Fruit fly (Drosophila melanogaster) whole organism, pupa: Measurements from ENCODE around the gene CG31638.

Experiments
- CG10348 ChIP-seq: fragments of 200-800 bp; sonication (Bioruptor generic); IDR thresholded peaks from 2 replicates; pipeline ENCODE4 v1.3.6; 2022; ENCODE audit warnings: missing biosample characterization, missing genetic modification characterization
- CG12605 ChIP-seq: fragments of 200-800 bp; sonication (Bioruptor generic); IDR thresholded peaks from 2 replicates; pipeline ENCODE4 v1.3.6; 2022; ENCODE audit warnings: missing biosample characterization, missing genetic modification characterization
- CG13204 ChIP-seq: fragments of 200-800 bp; sonication (Bioruptor generic); optimal IDR thresholded peaks from 2 replicates; lab custom pipeline; 2018; ENCODE audit warnings: missing biosample characterization, mild to moderate bottlenecking, missing genetic modification characterization, moderate library complexity
- CG14655 ChIP-seq: fragments of 200-800 bp; sonication (Bioruptor generic); optimal IDR thresholded peaks from 3 replicates; lab custom pipeline; 2017; ENCODE audit warnings: mild to moderate bottlenecking, missing biosample characterization, missing genetic modification reagents, missing genetic modification characterization
- CG15710 ChIP-seq: fragments of 200-800 bp; sonication (Bioruptor generic); optimal IDR thresholded peaks from 2 replicates; lab custom pipeline; 2018; ENCODE audit warnings: missing biosample characterization, mild to moderate bottlenecking, missing genetic modification characterization, moderate library complexity
- CG17806 ChIP-seq: fragments of 200-800 bp; sonication (Bioruptor generic); optimal IDR thresholded peaks from 2 replicates; lab custom pipeline; 2018; ENCODE audit warnings: missing biosample characterization, mild to moderate bottlenecking, missing genetic modification characterization, moderate library complexity
- CG32121 ChIP-seq: fragments of 200-800 bp; sonication (Bioruptor generic); IDR thresholded peaks from 2 replicates; pipeline ENCODE4 v1.3.6; 2022; ENCODE audit warnings: missing biosample characterization, missing genetic modification characterization
- CG34367 ChIP-seq: fragments of 200-800 bp; sonication (Bioruptor generic); optimal IDR thresholded peaks from 2 replicates; lab custom pipeline; 2018; ENCODE audit warnings: missing biosample characterization, mild to moderate bottlenecking, missing genetic modification characterization
- CG4496 ChIP-seq: fragments of 200-800 bp; sonication (Bioruptor generic); IDR thresholded peaks from 3 replicates; pipeline ENCODE4 v1.3.6; 2022; ENCODE audit warnings: missing biosample characterization, missing genetic modification characterization
- CG8159 ChIP-seq: fragments of 200-800 bp; sonication (Bioruptor generic); optimal IDR thresholded peaks from 3 replicates; lab custom pipeline; 2018; ENCODE audit warnings: missing biosample characterization, mild to moderate bottlenecking, missing genetic modification characterization, moderate library complexity
- CG8301 ChIP-seq: fragments of 200-800 bp; sonication (Bioruptor generic); optimal IDR thresholded peaks from 2 replicates; lab custom pipeline; 2018; ENCODE audit warnings: missing biosample characterization, mild to moderate bottlenecking, missing genetic modification characterization
- CG9948 ChIP-seq: fragments of 200-800 bp; sonication (Bioruptor generic); optimal IDR thresholded peaks from 2 replicates; lab custom pipeline; 2018; ENCODE audit warnings: missing biosample characterization, mild to moderate bottlenecking, missing genetic modification characterization, moderate library complexity
- D1 ChIP-seq: fragments of 200-800 bp; sonication (Bioruptor generic); optimal IDR thresholded peaks from 2 replicates; lab custom pipeline; 2018; ENCODE audit warnings: missing biosample characterization, mild to moderate bottlenecking, missing genetic modification characterization, moderate library complexity
- EcR ChIP-seq: fragments of 200-800 bp; sonication (Bioruptor generic); optimal IDR thresholded peaks from 3 replicates; lab custom pipeline; 2019; ENCODE audit warnings: missing biosample characterization, missing genetic modification characterization, mild to moderate bottlenecking, moderate library complexity, missing genetic modification reagents
- Ets98B ChIP-seq: fragments of 200-800 bp; sonication (Bioruptor generic); IDR thresholded peaks from 2 replicates; pipeline ENCODE4 v1.3.6; 2022; ENCODE audit warnings: missing biosample characterization, missing genetic modification characterization
- Pif1A ChIP-seq: fragments of 200-800 bp; sonication (Bioruptor generic); optimal IDR thresholded peaks from 3 replicates; lab custom pipeline; 2016; ENCODE audit warnings: missing biosample characterization, missing genetic modification characterization
- Pif1B ChIP-seq: fragments of 200-800 bp; sonication (Bioruptor generic); optimal IDR thresholded peaks from 3 replicates; lab custom pipeline; 2016; ENCODE audit warnings: missing biosample characterization, missing genetic modification characterization
- Snoo ChIP-seq: fragments of 200-800 bp; sonication (Bioruptor generic); optimal IDR thresholded peaks from 3 replicates; lab custom pipeline; 2017; ENCODE audit warnings: missing biosample characterization, mild to moderate bottlenecking, missing genetic modification characterization, inconsistent platforms
- fd96Ca ChIP-seq: fragments of 200-800 bp; sonication (Bioruptor generic); IDR thresholded peaks from 3 replicates; pipeline ENCODE4 v1.3.6; 2022; ENCODE audit warnings: missing biosample characterization, missing genetic modification characterization
- gl ChIP-seq: fragments of 200-800 bp; sonication (Bioruptor generic); optimal IDR thresholded peaks from 2 replicates; lab custom pipeline; 2018; ENCODE audit warnings: missing biosample characterization, mild to moderate bottlenecking, missing genetic modification characterization
- rn ChIP-seq: fragments of 200-800 bp; sonication (Bioruptor generic); IDR thresholded peaks from 2 replicates; pipeline ENCODE4 v1.3.6; 2022; ENCODE audit warnings: missing biosample characterization, missing genetic modification characterization

CG31638 gene

dm6 chr2L:6498448-6498847 lies 7.6 kb downstream of the CG31638 start, which contains the start of gene CG31637:
Gene CG31637 (plus strand): TSS chr2L:6498647.
- peak; percentile 12; the same call in 1 of the 2 replicates for TF ChIP-seq CG12605 (GFP tag; lab: Robert Waterston, UW)
- peak; percentile 22 for TF ChIP-seq EcR (GFP tag; lab: Kevin White, UChicago)
- no peak for TF ChIP-seq fd96Ca
- TF ChIP-seq CG15710 (tag; lab: Kevin White, UChicago) = no peak
- peak; percentile 36 for TF ChIP-seq Ets98B

dm6 chr2L:6500648-6501325 lies 9.9 kb downstream of the CG31638 start:
- TF ChIP-seq CG9948 (tag; lab: Kevin White, UChicago) = no peak
- no peak for TF ChIP-seq CG13204 (GFP tag; lab: Kevin White, UChicago)
- TF ChIP-seq Ets98B = no peak
- TF ChIP-seq Snoo (tag; lab: Kevin White, UChicago) = no peak
- no peak for TF ChIP-seq Pif1A (GFP tag; lab: Kevin White, UChicago)
- TF ChIP-seq CG34367 (tag; lab: Kevin White, UChicago) = no peak
- TF ChIP-seq CG10348 (GFP tag; lab: Robert Waterston, UW) = no peak
- TF ChIP-seq fd96Ca = no peak
- TF ChIP-seq Pif1B (GFP tag; lab: Kevin White, UChicago) = no peak
- TF ChIP-seq CG17806 (tag; lab: Kevin White, UChicago) = no peak
- no peak for TF ChIP-seq CG14655 (GFP tag; lab: Kevin White, UChicago)
- no peak for TF ChIP-seq D1 (tag; lab: Kevin White, UChicago)
- no peak for TF ChIP-seq CG12605 (GFP tag; lab: Robert Waterston, UW)
- no peak for TF ChIP-seq CG15710 (tag; lab: Kevin White, UChicago)
- TF ChIP-seq, all 21 proteins: peak for 0

dm6 chr2L:6502887-6503723 lies 12.2 kb downstream of the CG31638 start:
- TF ChIP-seq EcR (GFP tag; lab: Kevin White, UChicago) = peak; percentile 31
- TF ChIP-seq Ets98B = peak; percentile 37; the same call in 1 of the 2 replicates
- TF ChIP-seq CG4496 (GFP tag; lab: Robert Waterston, UW) = no peak; the same call in 2 of the 3 replicates
- TF ChIP-seq CG32121 (GFP tag; lab: Robert Waterston, UW) = no peak
- TF ChIP-seq CG12605 (GFP tag; lab: Robert Waterston, UW) = peak; percentile 65; the same call in 1 of the 2 replicates
- TF ChIP-seq fd96Ca = peak; percentile 50; the same call in 1 of the 3 replicates
- 0 out of 2 replicates have a peak, but pooled peaks have one; percentile 8 for TF ChIP-seq rn (GFP tag; lab: Robert Waterston, UW)

- no peak for TF ChIP-seq CG14655 (GFP tag; lab: Kevin White, UChicago)
- no peak for TF ChIP-seq CG32121 (GFP tag; lab: Robert Waterston, UW)
- TF ChIP-seq CG8301 (tag; lab: Kevin White, UChicago) = no peak
- no peak for TF ChIP-seq EcR (GFP tag; lab: Kevin White, UChicago)
- no peak for TF ChIP-seq CG15710 (tag; lab: Kevin White, UChicago)
- no peak for TF ChIP-seq CG34367 (tag; lab: Kevin White, UChicago)
- no peak for TF ChIP-seq gl (tag; lab: Kevin White, UChicago)
- no peak for TF ChIP-seq fd96Ca
- no peak for TF ChIP-seq D1 (tag; lab: Kevin White, UChicago)
- no peak for TF ChIP-seq Ets98B
- no peak for TF ChIP-seq Snoo (tag; lab: Kevin White, UChicago)
- no peak for TF ChIP-seq CG4496 (GFP tag; lab: Robert Waterston, UW)
These were observed 12.8 kb downstream of the CG31638 start for dm6 chr2L:6503724-6504037.

dm6 chr2L:6508666-6509065 lies 17.8 kb downstream of the CG31638 start:
- TF ChIP-seq D1 (tag; lab: Kevin White, UChicago) (no peak), rn (GFP tag; lab: Robert Waterston, UW) (no peak), fd96Ca (no peak), CG32121 (GFP tag; lab: Robert Waterston, UW) (0 out of 2 replicates have a peak, but pooled peaks have one; percentile 42), CG8301 (tag; lab: Kevin White, UChicago) (peak; percentile 64), CG13204 (GFP tag; lab: Kevin White, UChicago) (no peak), CG9948 (tag; lab: Kevin White, UChicago) (peak; percentile 49), CG8159 (tag; lab: Kevin White, UChicago) (no peak), Pif1B (GFP tag; lab: Kevin White, UChicago) (peak; percentile 36), CG17806 (tag; lab: Kevin White, UChicago) (peak; percentile 59), CG4496 (GFP tag; lab: Robert Waterston, UW) (peak; percentile 77), Snoo (tag; lab: Kevin White, UChicago) (peak; percentile 13), CG14655 (GFP tag; lab: Kevin White, UChicago) (peak; percentile 63), CG10348 (GFP tag; lab: Robert Waterston, UW) (no peak), Ets98B (peak; percentile 62; the same call in 1 of the 2 replicates), EcR (GFP tag; lab: Kevin White, UChicago) (no peak), gl (tag; lab: Kevin White, UChicago) (no peak), CG15710 (tag; lab: Kevin White, UChicago) (peak; percentile 64), Pif1A (GFP tag; lab: Kevin White, UChicago) (peak; percentile 64), CG34367 (tag; lab: Kevin White, UChicago) (no peak), CG12605 (GFP tag; lab: Robert Waterston, UW) (no peak)
